Fruit fly (Drosophila melanogaster) whole organism, wandering third instar larva: ENCODE results near the gene Rtnl1.

Experiments
- Abd-B ChIP-seq: fragments of >200 bp; optimal IDR thresholded peaks from 2 replicates; lab custom pipeline; 2017; ENCODE audit warnings: missing biosample characterization, missing genetic modification characterization
- CG9705 ChIP-seq: fragments of 200-800 bp; sonication (Bioruptor generic); optimal IDR thresholded peaks from 2 replicates; lab custom pipeline; 2018; ENCODE audit warnings: missing biosample characterization, mild to moderate bottlenecking, missing genetic modification characterization
- CrebA ChIP-seq: fragments of 200-800 bp; sonication (Bioruptor generic); optimal IDR thresholded peaks from 2 replicates; lab custom pipeline; 2016; ENCODE audit warnings: missing biosample characterization, mild to moderate bottlenecking, missing genetic modification characterization, borderline replicate concordance
- Dfd ChIP-seq: fragments of >200 bp; optimal IDR thresholded peaks from 2 replicates; lab custom pipeline; 2017; ENCODE audit warnings: missing biosample characterization, missing genetic modification characterization
- Dif ChIP-seq: fragments of 200-275, 200-300 bp; sonication (Bioruptor generic); optimal IDR thresholded peaks from 2 replicates; lab custom pipeline; 2018; ENCODE audit warnings: missing biosample characterization, missing genetic modification characterization; ENCODE audit not compliant: partially characterized antibody
- HLH106 ChIP-seq: fragments of 200-800 bp; optimal IDR thresholded peaks from 3 replicates; lab custom pipeline; 2019; ENCODE audit warnings: missing biosample characterization, mild to moderate bottlenecking, missing genetic modification characterization, moderate library complexity
- Hnf4 ChIP-seq: fragments of 200-800 bp; sonication (Bioruptor generic); optimal IDR thresholded peaks from 2 replicates; lab custom pipeline; 2016; ENCODE audit warnings: missing biosample characterization, mild to moderate bottlenecking, missing genetic modification characterization
- Hr78 ChIP-seq: fragments of >200 bp; optimal IDR thresholded peaks from 2 replicates; lab custom pipeline; 2017; ENCODE audit warnings: missing biosample characterization, missing genetic modification characterization
- Hr83 ChIP-seq: fragments of 200-300 bp; sonication (Bioruptor generic); optimal IDR thresholded peaks from 2 replicates; lab custom pipeline; 2016; ENCODE audit warnings: missing biosample characterization, mild to moderate bottlenecking, missing genetic modification characterization, moderate library complexity; ENCODE audit not compliant: poor library complexity, severe bottlenecking
- Jra ChIP-seq: sonication (Bioruptor generic); optimal IDR thresholded peaks from 2 replicates; lab custom pipeline; 2016; ENCODE audit warnings: missing biosample characterization, missing genetic modification characterization
- Mio ChIP-seq: sonication (Bioruptor generic); optimal IDR thresholded peaks from 2 replicates; lab custom pipeline; 2016; ENCODE audit warnings: missing biosample characterization, missing genetic modification characterization
- Myc ChIP-seq: fragments of >200 bp; optimal IDR thresholded peaks from 2 replicates; lab custom pipeline; 2017
- N ChIP-seq: fragments of >200 bp; optimal IDR thresholded peaks from 2 replicates; lab custom pipeline; 2018; ENCODE audit warnings: missing biosample characterization, missing external identifiers, missing genetic modification characterization
- OdsH ChIP-seq: fragments of 200-800 bp; sonication (Bioruptor generic); optimal IDR thresholded peaks from 2 replicates; lab custom pipeline; 2016; ENCODE audit warnings: missing biosample characterization, mild to moderate bottlenecking, missing genetic modification characterization
- Rel ChIP-seq, 2 experiments: fragments of 200-800 bp; sonication (Bioruptor generic) in 1 of 2; optimal IDR thresholded peaks; 2 replicates in 1 of 2; 3 replicates in 1 of 2; lab custom pipeline; 2016 to 2019; ENCODE audit warnings: mild to moderate bottlenecking in 2 of 2, missing biosample characterization in 2 of 2, missing genetic modification characterization in 2 of 2, moderate library complexity in 1 of 2
- Sp1 ChIP-seq: fragments of 200-800 bp; sonication (Bioruptor generic); optimal IDR thresholded peaks from 3 replicates; lab custom pipeline; 2019; ENCODE audit warnings: missing biosample characterization, mild to moderate bottlenecking, missing genetic modification characterization, moderate library complexity
- br ChIP-seq: fragments of 200-800 bp; sonication (Bioruptor generic); optimal IDR thresholded peaks from 2 replicates; lab custom pipeline; 2016; ENCODE audit warnings: missing biosample characterization, missing genetic modification characterization
- brk ChIP-seq: fragments of 200-800 bp; sonication (Bioruptor generic); optimal IDR thresholded peaks from 2 replicates; lab custom pipeline; 2016; ENCODE audit warnings: missing biosample characterization, mild to moderate bottlenecking, missing genetic modification characterization
- dmrt93B ChIP-seq: fragments of 200-800 bp; sonication (Bioruptor generic); optimal IDR thresholded peaks from 2 replicates; lab custom pipeline; 2018; ENCODE audit warnings: missing biosample characterization, mild to moderate bottlenecking, missing genetic modification characterization
- dsf ChIP-seq: sonication (Bioruptor generic); optimal IDR thresholded peaks from 2 replicates; lab custom pipeline; 2016; ENCODE audit warnings: missing biosample characterization, missing genetic modification characterization, borderline replicate concordance
- ey ChIP-seq: fragments of 200-800 bp; sonication (Bioruptor generic); optimal IDR thresholded peaks from 2 replicates; lab custom pipeline; 2016; ENCODE audit warnings: missing biosample characterization, missing genetic modification characterization
- foxo ChIP-seq, 2 experiments: fragments of 200-800 bp; sonication (Bioruptor generic); optimal IDR thresholded peaks; 2 replicates in 1 of 2; 3 replicates in 1 of 2; lab custom pipeline; 2016 to 2017; ENCODE audit warnings: missing biosample characterization in 2 of 2, missing genetic modification characterization in 2 of 2
- fru ChIP-seq: fragments of 200-800 bp; sonication (Bioruptor generic); optimal IDR thresholded peaks from 3 replicates; lab custom pipeline; 2016; ENCODE audit warnings: missing biosample characterization, mild to moderate bottlenecking, missing genetic modification characterization
- h ChIP-seq: fragments of 200-800 bp; sonication (Bioruptor generic); optimal IDR thresholded peaks from 3 replicates; lab custom pipeline; 2016; ENCODE audit warnings: missing biosample characterization, mild to moderate bottlenecking, missing genetic modification characterization
- jim ChIP-seq: fragments of 175-275, 200-325 bp; sonication (Bioruptor generic); optimal IDR thresholded peaks from 2 replicates; lab custom pipeline; 2016; ENCODE audit warnings: missing biosample characterization, mild to moderate bottlenecking, missing genetic modification characterization
- lola ChIP-seq: fragments of >200 bp; optimal IDR thresholded peaks from 2 replicates; lab custom pipeline; 2017; ENCODE audit warnings: missing biosample characterization, missing genetic modification characterization
- pan ChIP-seq: fragments of >200 bp; optimal IDR thresholded peaks from 2 replicates; lab custom pipeline; 2017
- psq ChIP-seq: fragments of 200-800 bp; sonication (Bioruptor generic); optimal IDR thresholded peaks from 3 replicates; lab custom pipeline; 2017; ENCODE audit warnings: missing biosample characterization, mild to moderate bottlenecking, missing genetic modification characterization, moderate library complexity
- rgr ChIP-seq: fragments of 200-800 bp; sonication (Bioruptor generic); optimal IDR thresholded peaks from 3 replicates; lab custom pipeline; 2016; ENCODE audit warnings: missing biosample characterization, mild to moderate bottlenecking, missing genetic modification characterization
- sage ChIP-seq: fragments of 200-800 bp; sonication (Bioruptor generic); optimal IDR thresholded peaks from 2 replicates; lab custom pipeline; 2016; ENCODE audit warnings: missing biosample characterization, mild to moderate bottlenecking, missing genetic modification characterization
- sv ChIP-seq: fragments of 200-800 bp; sonication (Bioruptor generic); optimal IDR thresholded peaks from 3 replicates; lab custom pipeline; 2016; ENCODE audit warnings: missing biosample characterization, missing genetic modification characterization
- usp ChIP-seq: fragments of >200 bp; optimal IDR thresholded peaks from 2 replicates; lab custom pipeline; 2017; ENCODE audit warnings: missing biosample characterization, missing genetic modification characterization
- woc ChIP-seq: sonication (Bioruptor generic); optimal IDR thresholded peaks from 2 replicates; lab custom pipeline; 2016; ENCODE audit warnings: missing biosample characterization, mild to moderate bottlenecking, missing genetic modification characterization

Gene Rtnl1

DNA sequence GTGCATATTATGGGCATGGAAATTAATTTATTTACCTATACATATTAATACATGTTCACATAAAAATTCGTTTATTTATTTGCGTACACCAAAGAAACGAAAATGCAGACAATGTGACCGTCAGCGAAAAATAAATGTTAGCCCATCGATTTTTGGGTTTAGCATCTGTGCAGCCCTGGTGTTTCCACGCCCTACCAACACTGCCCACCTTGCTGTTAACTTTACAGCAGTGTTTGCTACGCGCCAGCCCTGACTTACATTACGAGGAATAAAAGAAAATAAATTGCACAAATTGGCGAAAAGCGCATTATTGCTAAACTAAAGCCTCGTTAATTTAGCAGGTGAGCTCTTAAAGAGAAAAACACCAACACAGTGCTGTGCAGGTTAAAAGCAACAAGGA lies 33.5 kb upstream of the Rtnl1 start, which contains the start of the genes CG33995, CG44000 and CG44001:
Gene CG33995 (plus strand): TSS at position 228 of the 400 bp plus-strand sequence.
Gene CG44000 (plus strand): TSS at position 228 of the 400 bp plus-strand sequence.
Gene CG44001 (plus strand): TSS at position 228 of the 400 bp plus-strand sequence.
- TF ChIP-seq Sp1 (GFP tag; lab: Kevin White, UChicago) (peak; percentile 52), OdsH (GFP tag; lab: Kevin White, UChicago) (peak; percentile 20), CG9705 (GFP tag; lab: Kevin White, UChicago) (peak; percentile 52), psq (peak; percentile 7), Hr83 (GFP tag; lab: Kevin White, UChicago) (peak; percentile 85), woc (GFP tag; lab: Kevin White, UChicago) (no peak), pan (no peak), Mio (GFP tag; lab: Kevin White, UChicago) (no peak), sv (GFP tag; lab: Kevin White, UChicago) (peak; percentile 42), CrebA (GFP tag; lab: Kevin White, UChicago) (no peak), h (GFP tag; lab: Kevin White, UChicago) (peak; percentile 51), Hnf4 (GFP tag; lab: Kevin White, UChicago) (no peak), Dfd (GFP tag; lab: Kevin White, UChicago) (no peak), sage (GFP tag; lab: Kevin White, UChicago) (peak; percentile 44), Jra (GFP tag; lab: Kevin White, UChicago) (peak; percentile 31), br (GFP tag; lab: Kevin White, UChicago) (peak; percentile 61), Dif (GFP tag; lab: Kevin White, UChicago) (no peak), jim (no peak), foxo (GFP tag; optimal IDR thresholded peaks at IDR 0.05; lab: Kevin White, UChicago) (peak in 1 of 2 experiments; percentile 74), lola (GFP tag; lab: Kevin White, UChicago) (no peak), HLH106 (tag; lab: Kevin White, UChicago) (peak; percentile 48), Rel (GFP tag; optimal IDR thresholded peaks at IDR 0.05; lab: Kevin White, UChicago) (no peak), Rel (tag; optimal IDR thresholded peaks at IDR 0.05; lab: Kevin White, UChicago) (peak; percentile 57), ey (GFP tag; lab: Kevin White, UChicago) (peak; percentile 14), dmrt93B (peak; percentile 5), dsf (GFP tag; lab: Kevin White, UChicago) (no peak), fru (peak; percentile 50), rgr (GFP tag; lab: Kevin White, UChicago) (peak; percentile 74)

DNA sequence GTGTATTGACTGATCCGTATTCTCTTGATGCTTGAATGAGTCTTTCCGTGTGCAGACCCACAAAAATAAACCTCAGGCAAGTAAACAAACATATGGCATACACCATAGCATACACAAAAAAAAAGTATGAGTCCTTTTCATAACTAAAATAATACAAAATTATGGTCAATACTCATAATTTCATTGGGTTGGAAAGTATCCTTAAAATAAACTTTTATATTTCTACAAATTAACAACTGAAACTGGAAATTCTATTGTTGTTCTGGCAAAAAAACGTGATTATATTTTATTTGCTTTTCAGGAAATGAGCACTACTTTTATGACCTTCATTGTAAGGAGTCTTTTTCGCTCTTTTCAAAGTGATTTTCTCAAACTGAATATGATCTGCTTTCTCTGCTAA lies 32.6 kb upstream of the Rtnl1 start:
- TF ChIP-seq Sp1 (GFP tag; lab: Kevin White, UChicago) (no peak), br (GFP tag; lab: Kevin White, UChicago) (no peak), dsf (GFP tag; lab: Kevin White, UChicago) (no peak), lola (GFP tag; lab: Kevin White, UChicago) (no peak), Dfd (GFP tag; lab: Kevin White, UChicago) (no peak), Hr78 (GFP tag; lab: Kevin White, UChicago) (no peak), OdsH (GFP tag; lab: Kevin White, UChicago) (no peak), h (GFP tag; lab: Kevin White, UChicago) (no peak)

DNA sequence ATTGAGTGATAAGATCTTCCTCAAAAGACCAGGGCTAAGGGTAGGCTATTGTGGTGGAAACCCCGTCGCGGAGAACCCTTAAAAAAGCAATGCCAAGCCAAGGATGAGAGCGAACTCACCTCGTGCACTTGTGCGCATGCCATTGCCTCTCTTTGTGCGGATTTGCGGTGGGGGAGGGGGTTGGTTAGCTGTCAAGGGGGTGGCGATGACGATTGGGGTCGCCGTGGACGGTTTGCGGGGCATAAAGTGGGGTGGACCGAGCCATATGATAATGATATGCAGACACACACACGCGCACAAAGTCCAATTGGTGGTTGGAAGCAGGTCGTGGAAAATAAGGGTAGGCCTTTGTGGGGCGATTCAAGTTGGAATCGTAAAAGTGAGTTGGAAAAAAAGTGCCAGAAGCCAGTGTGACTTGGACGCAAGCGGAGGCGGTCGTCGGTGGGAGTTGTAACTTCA lies 27.9 kb upstream of the Rtnl1 start, which contains the start of the genes CG14042 and SP555:
Gene CG14042 (plus strand): TSS at position 308 of the 459 bp plus-strand sequence.
Gene SP555 (plus strand): TSS at position 308 of the 459 bp plus-strand sequence.
- TF ChIP-seq woc (GFP tag; lab: Kevin White, UChicago) (no peak), CG9705 (GFP tag; lab: Kevin White, UChicago) (no peak), sage (GFP tag; lab: Kevin White, UChicago) (no peak), Jra (GFP tag; lab: Kevin White, UChicago) (no peak), Dfd (GFP tag; lab: Kevin White, UChicago) (no peak), N (GFP tag; lab: Kevin White, UChicago) (no peak), Dif (GFP tag; lab: Kevin White, UChicago) (no peak), psq (no peak), Abd-B (no peak), brk (GFP tag; lab: Kevin White, UChicago) (no peak), Myc (lab: Kevin White, UChicago) (no peak)
- TF ChIP-seq, all 38 proteins: peak for 0

DNA sequence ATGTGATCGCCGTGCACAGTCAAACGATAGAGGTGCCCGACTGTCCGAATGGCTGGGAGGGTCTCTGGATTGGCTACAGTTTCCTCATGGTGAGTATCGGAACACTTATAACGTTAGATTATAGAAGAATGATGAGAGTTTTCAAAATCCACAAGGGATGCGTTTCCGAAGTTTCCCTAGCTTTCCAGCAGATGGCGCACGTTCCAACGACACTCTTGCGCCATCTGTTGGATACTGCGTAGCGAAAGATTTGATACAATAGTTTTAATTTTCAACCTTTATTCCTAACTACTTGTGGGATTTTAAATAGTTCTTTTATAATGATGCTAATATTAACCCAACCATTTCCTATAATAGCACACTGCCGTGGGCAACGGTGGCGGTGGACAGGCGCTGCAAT lies 26.6 kb upstream of the Rtnl1 start:
- no peak for TF ChIP-seq OdsH (GFP tag; lab: Kevin White, UChicago)
- TF ChIP-seq Hnf4 (GFP tag; lab: Kevin White, UChicago) = no peak
- no peak for TF ChIP-seq Sp1 (GFP tag; lab: Kevin White, UChicago)
- no peak for TF ChIP-seq dmrt93B
- TF ChIP-seq usp (GFP tag; lab: Kevin White, UChicago) = no peak
- TF ChIP-seq Jra (GFP tag; lab: Kevin White, UChicago) = no peak
- TF ChIP-seq jim = no peak
- TF ChIP-seq br (GFP tag; lab: Kevin White, UChicago) = no peak
